Fruit fly (Drosophila melanogaster): ENCODE data around the gene CG6244.

Gene CG6244

DNA sequence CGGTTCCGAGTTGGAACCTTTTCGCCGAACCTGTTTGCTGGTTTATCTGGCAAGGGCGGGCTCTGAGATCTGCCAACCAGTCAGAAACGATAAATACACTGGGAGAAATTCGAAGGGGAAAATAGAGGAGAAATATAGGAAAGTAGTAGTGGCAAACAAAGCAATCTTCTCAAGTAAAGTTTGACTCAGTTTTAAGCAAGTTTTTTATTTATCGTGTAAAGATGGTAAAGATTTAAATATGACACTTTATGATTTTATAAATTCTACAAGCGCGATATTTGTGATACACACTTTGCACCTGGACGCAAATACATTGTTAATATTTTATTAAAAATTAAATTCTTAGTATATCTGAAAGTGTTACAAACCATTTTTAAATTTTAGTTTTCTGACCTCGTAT lies 39.5 kb downstream of the CG6244 start (continued):
- no peak for TF ChIP-seq CG11902 (GFP tag; optimal IDR thresholded peaks at IDR 0.05)
- TF ChIP-seq fd85E (GFP tag; optimal IDR thresholded peaks at IDR 0.05): no peak
- no peak for TF ChIP-seq CG16779 (tag; optimal IDR thresholded peaks at IDR 0.05)
- peak; percentile 59 for TF ChIP-seq topi (GFP tag; optimal IDR thresholded peaks at IDR 0.05)
- peak; percentile 33 for TF ChIP-seq Sox15 (GFP tag; optimal IDR thresholded peaks at IDR 0.05)
- TF ChIP-seq Eip75B (GFP tag; optimal IDR thresholded peaks at IDR 0.05): peak; percentile 24
- TF ChIP-seq dsx (GFP tag; optimal IDR thresholded peaks at IDR 0.05; ENCODE audit: poor library complexity, severe bottlenecking): no peak
- TF ChIP-seq CG8319 (GFP tag; optimal IDR thresholded peaks at IDR 0.05): no peak
- peak; percentile 29 for TF ChIP-seq Hr39 (GFP tag; optimal IDR thresholded peaks at IDR 0.05)
- peak; percentile 9 for TF ChIP-seq achi (GFP tag; optimal IDR thresholded peaks at IDR 0.05)
- TF ChIP-seq salr (GFP tag; optimal IDR thresholded peaks at IDR 0.05): no peak
- no peak for TF ChIP-seq Sox14 (GFP tag; optimal IDR thresholded peaks at IDR 0.05)
- no peak for TF ChIP-seq CG4318 (GFP tag; optimal IDR thresholded peaks at IDR 0.05)
- TF ChIP-seq CG8632 (GFP tag; optimal IDR thresholded peaks at IDR 0.05): peak; percentile 25
- peak; percentile 4 for TF ChIP-seq pdm3 (GFP tag; optimal IDR thresholded peaks at IDR 0.05)
- TF ChIP-seq fkh (GFP tag; optimal IDR thresholded peaks at IDR 0.05): no peak
- TF ChIP-seq CG6792 (GFP tag; optimal IDR thresholded peaks at IDR 0.05): peak; percentile 19
- TF ChIP-seq vri (GFP tag; optimal IDR thresholded peaks at IDR 0.05): no peak
- no peak for TF ChIP-seq Hr4 (GFP tag; optimal IDR thresholded peaks at IDR 0.05)
- no peak for TF ChIP-seq CG6163 (GFP tag; IDR thresholded peaks at IDR 0.05)
- TF ChIP-seq CG11294 (GFP tag; IDR thresholded peaks at IDR 0.05): no peak
- TF ChIP-seq acj6 (GFP tag; optimal IDR thresholded peaks at IDR 0.05): peak; percentile 40
- TF ChIP-seq CG10669 (GFP tag; optimal IDR thresholded peaks at IDR 0.05): no peak
- peak; percentile 17 for TF ChIP-seq OdsH (GFP tag; optimal IDR thresholded peaks at IDR 0.05)
- TF ChIP-seq CG1621 (tag; optimal IDR thresholded peaks at IDR 0.05): no peak

DNA sequence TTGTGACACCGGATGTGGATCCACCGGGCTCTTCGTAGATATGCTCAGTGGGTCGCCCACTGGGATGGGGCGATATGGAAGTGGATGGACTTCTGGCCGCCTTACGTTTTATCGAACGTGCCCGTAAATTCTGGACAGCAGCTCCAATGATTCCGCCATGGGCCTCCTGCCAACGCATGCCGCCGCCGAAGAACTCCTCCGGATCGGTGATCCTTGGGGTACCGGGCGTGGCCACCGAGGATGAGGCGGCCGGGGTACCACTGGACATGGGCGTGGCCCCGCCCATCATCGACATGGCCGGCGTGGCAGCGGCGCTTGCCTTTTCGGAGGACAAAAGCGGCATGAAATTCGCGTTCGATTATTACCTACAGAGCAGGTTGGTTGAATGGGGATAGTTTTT lies 47.9 kb downstream of the CG6244 start:
- no peak for TF ChIP-seq CG6163 (GFP tag; IDR thresholded peaks at IDR 0.05)
- no peak for TF ChIP-seq CG15336 (GFP tag; IDR thresholded peaks at IDR 0.05)
- TF ChIP-seq spab (GFP tag; optimal IDR thresholded peaks at IDR 0.05): no peak
- TF ChIP-seq Hr4 (GFP tag; optimal IDR thresholded peaks at IDR 0.05): no peak
- TF ChIP-seq esn (GFP tag; optimal IDR thresholded peaks at IDR 0.05): no peak
- no peak for TF ChIP-seq topi (GFP tag; optimal IDR thresholded peaks at IDR 0.05)
- TF ChIP-seq CG1621 (tag; optimal IDR thresholded peaks at IDR 0.05): no peak
- no peak for TF ChIP-seq CG6808 (GFP tag; optimal IDR thresholded peaks at IDR 0.05)
- no peak for TF ChIP-seq salr (GFP tag; optimal IDR thresholded peaks at IDR 0.05)
- no peak for TF ChIP-seq OdsH (GFP tag; optimal IDR thresholded peaks at IDR 0.05)
- no peak for TF ChIP-seq achi (GFP tag; optimal IDR thresholded peaks at IDR 0.05)
